Fruit fly (Drosophila melanogaster): ENCODE measurements around the gene CG4629.

dm6 chr2L:1114230-1114629, 11.9 kb upstream of the CG4629 start:
- no peak for TF ChIP-seq CG8478 (optimal IDR thresholded peaks at IDR 0.05)
- no peak for TF ChIP-seq CTCF (optimal IDR thresholded peaks at IDR 0.05)
